Fruit fly (Drosophila melanogaster) whole organism, embryonic: ENCODE results near the gene Peritrophin-15a.

Experiments
- Asciz ChIP-seq: fragments of 200-800 bp; sonication (Bioruptor generic); optimal IDR thresholded peaks from 2 replicates; lab custom pipeline; 2017; ENCODE audit warnings: missing biosample characterization, mild to moderate bottlenecking, missing genetic modification characterization, missing genetic modification reagents
- Atf-2 ChIP-seq: fragments of 200-800 bp; sonication (Bioruptor generic); optimal IDR thresholded peaks from 2 replicates; lab custom pipeline; 2016; ENCODE audit warnings: missing biosample characterization, missing genetic modification characterization
- Awh ChIP-seq: fragments of 200-800 bp; sonication (Bioruptor generic); IDR thresholded peaks from 2 replicates; pipeline ENCODE4, ENCODE4 v1.3.6; 2022; ENCODE audit warnings: missing biosample characterization, missing genetic modification characterization
- Blimp-1 ChIP-seq: fragments of 200-800 bp; sonication (Bioruptor generic); optimal IDR thresholded peaks from 3 replicates; lab custom pipeline; 2018; ENCODE audit warnings: missing biosample characterization, missing genetic modification characterization, mild to moderate bottlenecking, moderate library complexity, missing genetic modification reagents
- CG10267 ChIP-seq: fragments of 200-800 bp; sonication (Bioruptor generic); optimal IDR thresholded peaks from 2 replicates; lab custom pipeline; 2018; ENCODE audit warnings: missing biosample characterization, mild to moderate bottlenecking, missing genetic modification characterization, moderate library complexity
- CG10431 ChIP-seq: fragments of 200-800 bp; sonication (Bioruptor generic); optimal IDR thresholded peaks from 3 replicates; lab custom pipeline; 2018; ENCODE audit warnings: missing biosample characterization, mild to moderate bottlenecking, missing genetic modification characterization
- CG10565 ChIP-seq: fragments of 200-800 bp; sonication (Bioruptor generic); optimal IDR thresholded peaks from 3 replicates; lab custom pipeline; 2016; ENCODE audit warnings: missing biosample characterization, mild to moderate bottlenecking, missing genetic modification characterization
- CG10654 ChIP-seq: fragments of 200-800 bp; sonication (Bioruptor generic); optimal IDR thresholded peaks from 2 replicates; lab custom pipeline; 2016; ENCODE audit warnings: missing biosample characterization, missing genetic modification characterization
- CG10959 ChIP-seq: fragments of 200-800 bp; sonication (Bioruptor generic); IDR thresholded peaks from 2 replicates; pipeline ENCODE4 v1.3.6; 2022; ENCODE audit warnings: missing biosample characterization, missing genetic modification characterization
- CG12071 ChIP-seq: fragments of 200-800 bp; sonication (Bioruptor generic); optimal IDR thresholded peaks from 3 replicates; lab custom pipeline; 2018; ENCODE audit warnings: missing biosample characterization, mild to moderate bottlenecking, missing genetic modification characterization
- CG15011 ChIP-seq: fragments of 200-800 bp; sonication (Bioruptor generic); optimal IDR thresholded peaks from 3 replicates; lab custom pipeline; 2018; ENCODE audit warnings: missing biosample characterization, mild to moderate bottlenecking, missing genetic modification characterization
- CG17802 ChIP-seq: fragments of 200-800 bp; sonication (Bioruptor generic); optimal IDR thresholded peaks from 2 replicates; lab custom pipeline; 2018; ENCODE audit warnings: missing biosample characterization, mild to moderate bottlenecking, missing genetic modification characterization, moderate library complexity
- CG43689 ChIP-seq: fragments of 200-800 bp; sonication (Bioruptor generic); IDR thresholded peaks from 2 replicates; pipeline ENCODE4 v1.3.6; 2022; ENCODE audit warnings: missing biosample characterization, missing genetic modification characterization
- CG4404 ChIP-seq: fragments of 200-800 bp; sonication (Bioruptor generic); IDR thresholded peaks from 2 replicates; pipeline ENCODE4 v1.3.6; 2022; ENCODE audit warnings: missing biosample characterization, missing genetic modification characterization
- CG5180 ChIP-seq: fragments of 200-800 bp; sonication (Bioruptor generic); optimal IDR thresholded peaks from 3 replicates; lab custom pipeline; 2017; ENCODE audit warnings: missing biosample characterization, missing genetic modification characterization, mild to moderate bottlenecking, moderate library complexity, missing genetic modification reagents
- CG7271 ChIP-seq: fragments of 200-800 bp; sonication (Bioruptor generic); optimal IDR thresholded peaks from 2 replicates; lab custom pipeline; 2018; ENCODE audit warnings: missing biosample characterization, mild to moderate bottlenecking, missing genetic modification characterization, moderate library complexity
- CG7357 ChIP-seq: fragments of 200-800 bp; sonication (Bioruptor generic); IDR thresholded peaks from 3 replicates; pipeline ENCODE4 v1.3.6; 2022; ENCODE audit warnings: missing biosample characterization, missing genetic modification characterization
- CG7372 ChIP-seq: fragments of 200-800 bp; sonication (Bioruptor generic); IDR thresholded peaks from 2 replicates; pipeline ENCODE4 v1.3.6; 2022; ENCODE audit warnings: missing biosample characterization, missing genetic modification characterization
- CG9797 ChIP-seq: fragments of 200-800 bp; sonication (Bioruptor generic); optimal IDR thresholded peaks from 3 replicates; lab custom pipeline; 2018; ENCODE audit warnings: missing biosample characterization, mild to moderate bottlenecking, missing genetic modification characterization
- CoRest ChIP-seq: fragments of 200-800 bp; sonication (Bioruptor generic); optimal IDR thresholded peaks from 3 replicates; lab custom pipeline; 2018; ENCODE audit warnings: missing biosample characterization, mild to moderate bottlenecking, missing genetic modification characterization, moderate library complexity
- Dref ChIP-seq: fragments of 200-800 bp; sonication (Bioruptor generic); IDR thresholded peaks from 2 replicates; pipeline ENCODE4 v1.3.6; 2022; ENCODE audit warnings: missing biosample characterization, missing genetic modification characterization
- Ets65A ChIP-seq: fragments of 200-800 bp; sonication (Bioruptor generic); peaks from one replicate; lab custom pipeline; 2016; ENCODE audit warnings: missing biosample characterization, missing genetic modification characterization
- Gsc ChIP-seq: fragments of 200-800 bp; sonication (Bioruptor generic); IDR thresholded peaks from 2 replicates; pipeline ENCODE4 v1.3.6; 2022; ENCODE audit warnings: missing biosample characterization, missing genetic modification characterization
- H2.0 ChIP-seq: fragments of 200-800 bp; sonication (Bioruptor generic); IDR thresholded peaks from 2 replicates; pipeline ENCODE4 v1.3.6; 2022; ENCODE audit warnings: missing biosample characterization, missing genetic modification characterization
- HLH54F ChIP-seq: fragments of 200-800 bp; sonication (Bioruptor generic); optimal IDR thresholded peaks from 3 replicates; lab custom pipeline; 2016; ENCODE audit warnings: missing biosample characterization, missing genetic modification characterization
- HmgD ChIP-seq: fragments of 200-800 bp; sonication (Bioruptor generic); optimal IDR thresholded peaks from 3 replicates; lab custom pipeline; 2016; ENCODE audit warnings: missing biosample characterization, missing genetic modification characterization
- NC2β ChIP-seq: fragments of 200-800 bp; sonication (Bioruptor generic); optimal IDR thresholded peaks from 2 replicates; lab custom pipeline; 2016; ENCODE audit warnings: missing biosample characterization, missing genetic modification characterization
- NFAT ChIP-seq: fragments of 200-800 bp; sonication (Bioruptor generic); IDR thresholded peaks from 2 replicates; pipeline ENCODE4 v1.3.6; 2022; ENCODE audit warnings: missing biosample characterization, missing genetic modification characterization
- NK7.1 ChIP-seq: fragments of 200-800 bp; sonication (Bioruptor generic); optimal IDR thresholded peaks from 3 replicates; lab custom pipeline; 2016; ENCODE audit warnings: missing biosample characterization, missing genetic modification characterization
- Nf-YA ChIP-seq: fragments of 200-800 bp; sonication (Bioruptor generic); IDR thresholded peaks from 2 replicates; pipeline ENCODE4 v1.3.6; 2022; ENCODE audit warnings: missing biosample characterization, missing genetic modification characterization
- Nf-YB ChIP-seq: fragments of 200-800 bp; sonication (Bioruptor generic); optimal IDR thresholded peaks from 3 replicates; lab custom pipeline; 2019; ENCODE audit warnings: missing biosample characterization, mild to moderate bottlenecking, missing genetic modification characterization, moderate library complexity
- Ssrp ChIP-seq: fragments of 200-800 bp; sonication (Bioruptor generic); optimal IDR thresholded peaks from 2 replicates; lab custom pipeline; 2018; ENCODE audit warnings: missing biosample characterization, mild to moderate bottlenecking, missing genetic modification characterization, moderate library complexity
- TFAM ChIP-seq: fragments of 200-800 bp; sonication (Bioruptor generic); optimal IDR thresholded peaks from 2 replicates; lab custom pipeline; 2017; ENCODE audit warnings: missing biosample characterization, missing genetic modification characterization, inconsistent platforms
- cwo ChIP-seq: fragments of 200-800 bp; sonication (Bioruptor generic); optimal IDR thresholded peaks from 3 replicates; lab custom pipeline; 2017; ENCODE audit warnings: missing biosample characterization, missing genetic modification characterization, mild to moderate bottlenecking, moderate library complexity, missing genetic modification reagents
- dan ChIP-seq: fragments of 200-800 bp; sonication (Bioruptor generic); IDR thresholded peaks from 2 replicates; pipeline ENCODE4 v1.3.6; 2022; ENCODE audit warnings: missing biosample characterization, missing genetic modification characterization
- eyg ChIP-seq: fragments of 200-800 bp; sonication (Bioruptor generic); optimal IDR thresholded peaks from 3 replicates; lab custom pipeline; 2016; ENCODE audit warnings: missing biosample characterization, missing genetic modification characterization
- fu2 ChIP-seq: fragments of 200-800 bp; sonication (Bioruptor generic); optimal IDR thresholded peaks from 2 replicates; lab custom pipeline; 2016; ENCODE audit warnings: missing biosample characterization, missing genetic modification characterization
- lov ChIP-seq, 2 experiments: fragments of 200-800 bp in 1 of 2; fragments of >200 bp in 1 of 2; sonication (Bioruptor generic) in 1 of 2; IDR thresholded peaks in 1 of 2; optimal IDR thresholded peaks in 1 of 2; 2 replicates in 1 of 2; 3 replicates in 1 of 2; pipeline versions ENCODE4 v1.3.6 to Lab custom; 2017 to 2022; ENCODE audit warnings: missing biosample characterization in 1 of 2, missing genetic modification characterization in 1 of 2
- luna ChIP-seq: fragments of 200-800 bp; sonication (Bioruptor generic); optimal IDR thresholded peaks from 2 replicates; lab custom pipeline; 2016; ENCODE audit warnings: missing biosample characterization, missing genetic modification characterization
- nerfin-1 ChIP-seq: fragments of 200-800 bp; sonication (Bioruptor generic); optimal IDR thresholded peaks from 3 replicates; lab custom pipeline; 2019; ENCODE audit warnings: missing biosample characterization, mild to moderate bottlenecking, missing genetic modification characterization, moderate library complexity
- odd ChIP-seq: fragments of 200-800 bp; sonication (Bioruptor generic); optimal IDR thresholded peaks from 2 replicates; lab custom pipeline; 2017; ENCODE audit warnings: missing biosample characterization, mild to moderate bottlenecking, missing genetic modification characterization
- rib ChIP-seq: fragments of 200-800 bp; sonication (Bioruptor generic); IDR thresholded peaks from 2 replicates; pipeline ENCODE4 v1.3.6; 2022; ENCODE audit warnings: missing biosample characterization, missing genetic modification characterization
- sc ChIP-seq, 3 experiments: fragments of >200 bp in 2 of 3; fragments of 200-800 bp in 1 of 3; sonication (Bioruptor generic) in 1 of 3; optimal IDR thresholded peaks; 2 replicates in 2 of 3; 3 replicates in 1 of 3; lab custom pipeline; 2017; ENCODE audit warnings: mild to moderate bottlenecking in 1 of 3, missing biosample characterization in 1 of 3, missing genetic modification characterization in 1 of 3, missing genetic modification reagents in 1 of 3
- slbo ChIP-seq: fragments of 200-800 bp; sonication (Bioruptor generic); IDR thresholded peaks from 2 replicates; pipeline ENCODE4 v1.3.6; 2022; ENCODE audit warnings: missing biosample characterization, missing genetic modification characterization
- sob ChIP-seq: fragments of 200-800 bp; sonication (Bioruptor generic); IDR thresholded peaks from 2 replicates; pipeline ENCODE4 v1.3.6; 2022; ENCODE audit warnings: missing biosample characterization, missing genetic modification characterization
- ssp ChIP-seq: fragments of 200-800 bp; sonication (Bioruptor generic); IDR thresholded peaks from 2 replicates; pipeline ENCODE4 v1.3.6; 2022; ENCODE audit warnings: missing biosample characterization, missing genetic modification characterization
- tio ChIP-seq: fragments of 200-800 bp; sonication (Bioruptor generic); optimal IDR thresholded peaks from 2 replicates; lab custom pipeline; 2017; ENCODE audit warnings: missing biosample characterization, missing genetic modification characterization, inconsistent platforms
- tx ChIP-seq: fragments of 200-800 bp; sonication (Bioruptor generic); optimal IDR thresholded peaks from 2 replicates; lab custom pipeline; 2016; ENCODE audit warnings: missing biosample characterization, missing genetic modification characterization
- unpg ChIP-seq: fragments of 200-800 bp; sonication (Bioruptor generic); optimal IDR thresholded peaks from 3 replicates; lab custom pipeline; 2018; ENCODE audit warnings: missing biosample characterization, mild to moderate bottlenecking, missing genetic modification characterization, moderate library complexity
- zf30C ChIP-seq: fragments of 200-800 bp; sonication (Bioruptor generic); optimal IDR thresholded peaks from 3 replicates; lab custom pipeline; 2018; ENCODE audit warnings: missing biosample characterization, mild to moderate bottlenecking, missing genetic modification characterization

The Peritrophin-15a gene

DNA sequence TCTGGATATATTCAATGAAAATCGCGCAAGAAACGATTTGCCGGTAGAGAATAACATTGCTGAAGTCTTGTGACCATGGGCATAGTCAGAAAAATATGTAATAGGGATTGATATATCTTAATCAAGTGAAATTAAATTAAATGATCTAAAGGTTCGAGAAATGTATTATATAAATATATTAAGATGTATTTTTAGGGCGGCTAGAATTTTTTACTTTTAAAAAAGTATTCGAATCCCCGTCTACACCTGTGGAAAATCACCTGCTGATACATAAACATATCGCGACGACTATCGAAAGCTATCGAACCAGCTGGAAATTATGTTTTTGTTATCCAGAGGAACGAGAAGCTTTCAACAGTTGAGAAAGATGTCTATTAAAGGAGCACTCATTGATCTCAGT, 19.2 kb downstream of the Peritrophin-15a start, which contains the start of the genes CG13390 and CG17294 (continued):
- TF ChIP-seq eyg (GFP tag; lab: Kevin White, UChicago) (peak; percentile 91), CG5180 (GFP tag; lab: Kevin White, UChicago) (peak; percentile 94), sc (optimal IDR thresholded peaks at IDR 0.05; lab: Kevin White, UChicago) (no peak), sc (GFP tag; optimal IDR thresholded peaks at IDR 0.05; lab: Kevin White, UChicago) (peak; percentile 99), Dref (peak; percentile 65), H2.0 (GFP tag; lab: Robert Waterston, UW) (peak; percentile 99), Nf-YB (GFP tag; lab: Kevin White, UChicago) (peak; percentile 91), odd (peak; percentile 99), CG12071 (GFP tag; lab: Kevin White, UChicago) (peak; percentile 99), CG10565 (GFP tag; lab: Kevin White, UChicago) (peak; percentile 93), rib (peak; percentile 100), NFAT (GFP tag; lab: Robert Waterston, UW) (peak; percentile 100), TFAM (peak; percentile 91), luna (GFP tag; lab: Kevin White, UChicago) (peak; percentile 86), tio (GFP tag; lab: Kevin White, UChicago) (peak; percentile 98), slbo (peak; percentile 100), fu2 (peak; percentile 86), Nf-YA (GFP tag; lab: Robert Waterston, UW) (peak; percentile 99), Atf-2 (GFP tag; lab: Kevin White, UChicago) (peak; percentile 91), CG10959 (GFP tag; lab: Robert Waterston, UW) (peak; percentile 99), NK7.1 (GFP tag; lab: Kevin White, UChicago) (peak; percentile 92), CG7271 (tag; lab: Kevin White, UChicago) (peak; percentile 99), zf30C (GFP tag; lab: Kevin White, UChicago) (peak; percentile 54), sob (peak; percentile 100), CG10431 (GFP tag; lab: Kevin White, UChicago) (peak; percentile 97), ssp (GFP tag; lab: Robert Waterston, UW) (peak; percentile 96), lov (optimal IDR thresholded peaks at IDR 0.05; lab: Kevin White, UChicago) (no peak), lov (GFP tag; IDR thresholded peaks at IDR 0.05; lab: Robert Waterston, UW) (peak; percentile 99), Awh (GFP tag; lab: Robert Waterston, UW) (peak; percentile 100), dan (GFP tag; lab: Robert Waterston, UW) (peak; percentile 97), tx (GFP tag; lab: Kevin White, UChicago) (peak; percentile 89), CoRest (tag; lab: Kevin White, UChicago) (peak; percentile 100), cwo (GFP tag; lab: Kevin White, UChicago) (peak; percentile 99), nerfin-1 (tag; lab: Kevin White, UChicago) (peak; percentile 99), CG7372 (GFP tag; lab: Robert Waterston, UW) (peak; percentile 100), CG15011 (GFP tag; lab: Kevin White, UChicago) (peak; percentile 99), unpg (GFP tag; lab: Kevin White, UChicago) (peak; percentile 100), HLH54F (peak; percentile 95), CG9797 (GFP tag; lab: Kevin White, UChicago) (peak; percentile 65), CG10654 (GFP tag; lab: Kevin White, UChicago) (peak; percentile 99), CG7357 (GFP tag; lab: Robert Waterston, UW) (peak; percentile 98), HmgD (GFP tag; lab: Kevin White, UChicago) (peak; percentile 10), Blimp-1 (peak; percentile 99), Asciz (peak; percentile 99), CG17802 (tag; lab: Kevin White, UChicago) (peak; percentile 93), CG10267 (peak; percentile 98), Gsc (peak; percentile 98), Ssrp (peak; percentile 100), NC2β (GFP tag; lab: Kevin White, UChicago) (peak; percentile 90), CG43689 (GFP tag; lab: Robert Waterston, UW) (peak; percentile 99), Ets65A (GFP tag; lab: Kevin White, UChicago) (peak; percentile 97), CG4404 (peak; percentile 99)
